Fruit fly (Drosophila melanogaster) whole organism, embryonic: ENCODE data around the gene CG13127.

Experiments used
- Abd-B ChIP-seq: fragments of 200-800 bp; sonication (Bioruptor generic); optimal IDR thresholded peaks from 2 replicates; lab custom pipeline; 2018; ENCODE audit warnings: missing biosample characterization, mild to moderate bottlenecking, missing genetic modification characterization, moderate library complexity
- Aef1 ChIP-seq: fragments of 200-800 bp; sonication (Bioruptor generic); IDR thresholded peaks from 3 replicates; pipeline ENCODE4 v1.3.6; 2022; ENCODE audit warnings: missing biosample characterization, missing genetic modification characterization
- CG11247 ChIP-seq: fragments of 200-800 bp; sonication (Bioruptor generic); IDR thresholded peaks from 2 replicates; pipeline ENCODE4 v1.3.6; 2022; ENCODE audit warnings: missing biosample characterization, missing genetic modification characterization
- CG15011 ChIP-seq: fragments of 200-800 bp; sonication (Bioruptor generic); optimal IDR thresholded peaks from 3 replicates; lab custom pipeline; 2018; ENCODE audit warnings: missing biosample characterization, mild to moderate bottlenecking, missing genetic modification characterization
- CG15514 ChIP-seq: fragments of 200-800 bp; sonication (Bioruptor generic); optimal IDR thresholded peaks from 3 replicates; lab custom pipeline; 2017; ENCODE audit warnings: missing biosample characterization, missing genetic modification characterization, mild to moderate bottlenecking, moderate library complexity, missing genetic modification reagents
- CG16863 ChIP-seq: fragments of 200-800 bp; sonication (Bioruptor generic); optimal IDR thresholded peaks from 3 replicates; lab custom pipeline; 2016; ENCODE audit warnings: missing biosample characterization, missing genetic modification characterization
- CG17802 ChIP-seq: fragments of 200-800 bp; sonication (Bioruptor generic); optimal IDR thresholded peaks from 2 replicates; lab custom pipeline; 2018; ENCODE audit warnings: missing biosample characterization, mild to moderate bottlenecking, missing genetic modification characterization, moderate library complexity
- CG2199 ChIP-seq: fragments of 200-800 bp; sonication (Bioruptor generic); IDR thresholded peaks from 3 replicates; pipeline ENCODE4 v1.3.6; 2022; ENCODE audit warnings: missing biosample characterization, missing genetic modification characterization
- CG31388 ChIP-seq: fragments of 200-800 bp; sonication (Bioruptor generic); optimal IDR thresholded peaks from 2 replicates; lab custom pipeline; 2016; ENCODE audit warnings: missing biosample characterization, missing genetic modification characterization
- CG3163 ChIP-seq: fragments of 200-800 bp; sonication (Bioruptor generic); optimal IDR thresholded peaks from 3 replicates; lab custom pipeline; 2016; ENCODE audit warnings: missing biosample characterization, missing genetic modification characterization
- CG4424 ChIP-seq: fragments of 200-800 bp; sonication (Bioruptor generic); optimal IDR thresholded peaks from 3 replicates; lab custom pipeline; 2016; ENCODE audit warnings: missing biosample characterization, missing genetic modification characterization
- CG4707 ChIP-seq: fragments of 200-800 bp; sonication (Bioruptor generic); optimal IDR thresholded peaks from 2 replicates; lab custom pipeline; 2018; ENCODE audit warnings: missing biosample characterization, mild to moderate bottlenecking, missing genetic modification characterization, moderate library complexity
- CG7963 ChIP-seq: fragments of 200-800 bp; sonication (Bioruptor generic); IDR thresholded peaks from 3 replicates; pipeline ENCODE4 v1.3.6; 2022; ENCODE audit warnings: missing biosample characterization, missing genetic modification characterization; ENCODE audit not compliant: partially characterized antibody
- CG9817 ChIP-seq: fragments of 200-800 bp; sonication (Bioruptor generic); optimal IDR thresholded peaks from 2 replicates; lab custom pipeline; 2018; ENCODE audit warnings: missing biosample characterization, mild to moderate bottlenecking, missing genetic modification characterization, moderate library complexity
- CHES-1-like ChIP-seq: fragments of 200-800 bp; sonication (Bioruptor generic); optimal IDR thresholded peaks from 2 replicates; lab custom pipeline; 2016; ENCODE audit warnings: missing biosample characterization, missing genetic modification characterization
- Dbx ChIP-seq: fragments of 200-800 bp; sonication (Bioruptor generic); IDR thresholded peaks from 3 replicates; pipeline ENCODE4 v1.3.6; 2022; ENCODE audit warnings: missing biosample characterization, missing genetic modification characterization
- Dref ChIP-seq: fragments of 200-800 bp; sonication (Bioruptor generic); IDR thresholded peaks from 2 replicates; pipeline ENCODE4 v1.3.6; 2022; ENCODE audit warnings: missing biosample characterization, missing genetic modification characterization
- Ets65A ChIP-seq: fragments of 200-800 bp; sonication (Bioruptor generic); peaks from one replicate; lab custom pipeline; 2016; ENCODE audit warnings: missing biosample characterization, missing genetic modification characterization
- Ets97D ChIP-seq: fragments of 200-800 bp; sonication (Bioruptor generic); optimal IDR thresholded peaks from 3 replicates; lab custom pipeline; 2016; ENCODE audit warnings: missing biosample characterization, missing genetic modification characterization
- Gsc ChIP-seq: fragments of 200-800 bp; sonication (Bioruptor generic); IDR thresholded peaks from 2 replicates; pipeline ENCODE4 v1.3.6; 2022; ENCODE audit warnings: missing biosample characterization, missing genetic modification characterization
- Gug ChIP-seq: fragments of 200-800 bp; sonication (Bioruptor generic); IDR thresholded peaks from 4 replicates; pipeline ENCODE4 v1.3.6; 2022; ENCODE audit warnings: missing biosample characterization, missing genetic modification characterization
- HLH4C ChIP-seq: fragments of 200-800 bp; sonication (Bioruptor generic); IDR thresholded peaks from 3 replicates; pipeline ENCODE4 v1.3.6; 2022; ENCODE audit warnings: missing biosample characterization, missing genetic modification characterization; ENCODE audit not compliant: partially characterized antibody
- Kr ChIP-seq: fragments of 200-800 bp; sonication (Bioruptor generic); optimal IDR thresholded peaks from 2 replicates; lab custom pipeline; 2017; ENCODE audit warnings: missing biosample characterization, mild to moderate bottlenecking, missing genetic modification characterization
- Max ChIP-seq: fragments of 200-800 bp; sonication (Bioruptor generic); optimal IDR thresholded peaks from 2 replicates; lab custom pipeline; 2016; ENCODE audit warnings: missing biosample characterization, mild to moderate bottlenecking, missing genetic modification characterization
- Med ChIP-seq: fragments of 200-800 bp; sonication (Bioruptor generic); peaks from one replicate; lab custom pipeline; 2016; ENCODE audit warnings: missing biosample characterization, missing genetic modification characterization, mild to moderate bottlenecking, inconsistent platforms, moderate library complexity
- NFAT ChIP-seq: fragments of 200-800 bp; sonication (Bioruptor generic); IDR thresholded peaks from 2 replicates; pipeline ENCODE4 v1.3.6; 2022; ENCODE audit warnings: missing biosample characterization, missing genetic modification characterization
- NK7.1 ChIP-seq: fragments of 200-800 bp; sonication (Bioruptor generic); optimal IDR thresholded peaks from 3 replicates; lab custom pipeline; 2016; ENCODE audit warnings: missing biosample characterization, missing genetic modification characterization
- Nf-YB ChIP-seq: fragments of 200-800 bp; sonication (Bioruptor generic); optimal IDR thresholded peaks from 3 replicates; lab custom pipeline; 2019; ENCODE audit warnings: missing biosample characterization, mild to moderate bottlenecking, missing genetic modification characterization, moderate library complexity
- Opbp ChIP-seq: fragments of 200-800 bp; sonication (Bioruptor generic); IDR thresholded peaks from 3 replicates; pipeline ENCODE4 v1.3.6; 2022; ENCODE audit warnings: missing biosample characterization, missing genetic modification characterization; ENCODE audit not compliant: partially characterized antibody
- Poxn ChIP-seq: fragments of 200-800 bp; sonication (Bioruptor generic); IDR thresholded peaks from 2 replicates; pipeline ENCODE4 v1.3.6; 2022; ENCODE audit warnings: missing biosample characterization, missing genetic modification characterization
- Ravus ChIP-seq: fragments of 200-800 bp; sonication (Bioruptor generic); IDR thresholded peaks from 2 replicates; pipeline ENCODE4 v1.3.6; 2022; ENCODE audit warnings: missing biosample characterization, missing genetic modification characterization
- Sox100B ChIP-seq: fragments of 200-800 bp; sonication (Bioruptor generic); optimal IDR thresholded peaks from 3 replicates; lab custom pipeline; 2018; ENCODE audit warnings: missing biosample characterization, mild to moderate bottlenecking, missing genetic modification characterization
- Vsx1 ChIP-seq: fragments of 200-800 bp; sonication (Bioruptor generic); optimal IDR thresholded peaks from 2 replicates; lab custom pipeline; 2017; ENCODE audit warnings: missing biosample characterization, mild to moderate bottlenecking, missing genetic modification characterization, missing genetic modification reagents
- ac ChIP-seq: fragments of 200-800 bp; sonication (Bioruptor generic); optimal IDR thresholded peaks from 3 replicates; lab custom pipeline; 2017; ENCODE audit warnings: missing biosample characterization, mild to moderate bottlenecking, missing genetic modification characterization
- ci ChIP-seq: fragments of 200-800 bp; sonication (Bioruptor generic); IDR thresholded peaks from 3 replicates; pipeline ENCODE4 v1.3.6; 2022; ENCODE audit warnings: missing biosample characterization, missing genetic modification characterization
- corto ChIP-seq: fragments of 200-800 bp; sonication (Bioruptor generic); optimal IDR thresholded peaks from 2 replicates; lab custom pipeline; 2016; ENCODE audit warnings: missing biosample characterization, mild to moderate bottlenecking, missing genetic modification characterization, moderate library complexity
- croc ChIP-seq: fragments of 200-800 bp; sonication (Bioruptor generic); conservative IDR thresholded peaks from 3 replicates; pipeline ENCODE4 v1.3.6; 2022; ENCODE audit warnings: missing biosample characterization, missing genetic modification characterization
- esg ChIP-seq: fragments of 200-800 bp; sonication (Bioruptor generic); conservative IDR thresholded peaks from 2 replicates; pipeline ENCODE4 v1.3.6; 2022; ENCODE audit warnings: missing biosample characterization, missing genetic modification characterization
- ftz-f1 ChIP-seq: fragments of 200-800 bp; sonication (Bioruptor generic); optimal IDR thresholded peaks from 2 replicates; lab custom pipeline; 2016; ENCODE audit warnings: missing biosample characterization, missing genetic modification characterization
- gsb-n ChIP-seq: fragments of 200-800 bp; sonication (Bioruptor generic); optimal IDR thresholded peaks from 3 replicates; lab custom pipeline; 2018; ENCODE audit warnings: missing biosample characterization, mild to moderate bottlenecking, missing genetic modification characterization
- inv ChIP-seq: fragments of 200-800 bp; sonication (Bioruptor generic); IDR thresholded peaks from 2 replicates; pipeline ENCODE4 v1.3.6; 2022; ENCODE audit warnings: missing biosample characterization, missing genetic modification characterization; ENCODE audit not compliant: partially characterized antibody
- jigr1 ChIP-seq: fragments of 200-800 bp; sonication (Bioruptor generic); IDR thresholded peaks from 3 replicates; pipeline ENCODE4 v1.3.6; 2022; ENCODE audit warnings: missing biosample characterization, missing genetic modification characterization
- lov ChIP-seq, 2 experiments: fragments of 200-800 bp in 1 of 2; fragments of >200 bp in 1 of 2; sonication (Bioruptor generic) in 1 of 2; IDR thresholded peaks in 1 of 2; optimal IDR thresholded peaks in 1 of 2; 2 replicates in 1 of 2; 3 replicates in 1 of 2; pipeline versions ENCODE4 v1.3.6 to Lab custom; 2017 to 2022; ENCODE audit warnings: missing biosample characterization in 1 of 2, missing genetic modification characterization in 1 of 2
- nerfin-2 ChIP-seq: fragments of 200-800 bp; sonication (Bioruptor generic); IDR thresholded peaks from 2 replicates; pipeline ENCODE4 v1.3.6; 2022; ENCODE audit warnings: missing biosample characterization, missing genetic modification characterization; ENCODE audit not compliant: partially characterized antibody
- pan ChIP-seq, 4 experiments: fragments of >200 bp in 3 of 4; fragments of 200-800 bp in 1 of 4; sonication (Bioruptor generic) in 1 of 4; optimal IDR thresholded peaks in 3 of 4; IDR thresholded peaks in 1 of 4; 2 replicates each; pipeline versions ENCODE4 v1.3.6 to Lab custom; 2017 to 2022; ENCODE audit warnings: missing biosample characterization in 2 of 4, missing genetic modification characterization in 2 of 4, mixed read lengths in 1 of 4
- pho ChIP-seq: fragments of 200-800 bp; sonication (Bioruptor generic); optimal IDR thresholded peaks from 2 replicates; lab custom pipeline; 2016; ENCODE audit warnings: missing biosample characterization, missing genetic modification characterization
- sug ChIP-seq: fragments of 200-800 bp; optimal IDR thresholded peaks from 2 replicates; lab custom pipeline; 2019; ENCODE audit warnings: missing biosample characterization, mild to moderate bottlenecking, missing genetic modification characterization, moderate library complexity
- tio ChIP-seq: fragments of 200-800 bp; sonication (Bioruptor generic); optimal IDR thresholded peaks from 2 replicates; lab custom pipeline; 2017; ENCODE audit warnings: missing biosample characterization, missing genetic modification characterization, inconsistent platforms

CG13127 gene

DNA sequence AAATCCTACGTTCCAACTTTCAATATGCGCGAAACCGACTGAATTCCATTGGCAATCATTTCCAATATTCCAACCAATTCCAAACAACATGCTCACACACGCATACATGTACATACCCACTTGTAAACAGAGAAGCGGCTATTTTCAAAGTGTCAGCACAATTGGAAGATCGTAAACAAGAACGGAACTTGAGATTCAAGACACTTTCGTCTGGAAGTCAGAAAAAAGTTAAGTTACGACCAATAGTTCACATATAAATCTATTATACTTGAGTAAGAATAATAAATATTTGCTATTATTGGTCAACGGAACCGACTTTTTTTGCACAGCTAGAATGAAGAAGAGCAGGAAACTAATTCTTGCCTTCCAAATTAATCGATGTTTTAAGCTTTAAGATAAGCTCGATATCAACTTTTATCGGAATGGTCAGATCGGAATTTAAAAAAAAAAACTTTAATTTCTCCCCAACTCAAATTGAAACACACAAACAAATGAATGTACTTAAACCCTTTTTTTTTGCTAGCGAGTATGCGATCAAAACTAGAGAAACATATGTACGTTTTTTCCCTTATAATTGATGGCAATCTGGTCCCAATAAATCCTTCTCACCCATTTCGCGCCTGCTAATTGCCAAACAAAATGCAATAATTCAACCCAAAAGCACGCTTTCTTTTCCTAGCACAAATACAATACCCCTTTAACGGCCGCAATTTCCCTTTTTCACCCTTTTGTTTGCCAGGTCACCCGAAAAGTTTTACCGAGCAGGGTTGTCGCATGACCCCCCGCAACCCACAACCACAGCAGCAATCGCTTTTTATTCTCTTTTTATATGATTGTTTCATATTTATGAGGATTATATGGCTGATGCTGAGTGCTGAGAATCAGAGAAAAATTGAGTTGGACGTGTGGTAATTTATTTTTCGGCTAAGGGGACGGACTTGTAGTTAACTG is 23.8 kb upstream of the CG13127 start, which contains the start of the genes CG31875 and SoYb (continued):
- no peak for TF ChIP-seq CG7963 (GFP tag; lab: Robert Waterston, UW)
- no peak for TF ChIP-seq Ravus (GFP tag; lab: Robert Waterston, UW)
- peak; percentile 9 for TF ChIP-seq Ets97D (GFP tag; lab: Kevin White, UChicago)
- TF ChIP-seq pan (optimal IDR thresholded peaks at IDR 0.05; lab: Kevin White, UChicago) = no peak
- TF ChIP-seq pan (GFP tag; optimal IDR thresholded peaks at IDR 0.05 in 1 of 2, IDR thresholded peaks at IDR 0.05 in 1 of 2) = no peak
- TF ChIP-seq CG3163 (GFP tag; lab: Kevin White, UChicago) = no peak
- no peak for TF ChIP-seq Max (GFP tag; lab: Kevin White, UChicago)
- TF ChIP-seq CG15011 (GFP tag; lab: Kevin White, UChicago) = no peak
- no peak for TF ChIP-seq Gug (GFP tag; lab: Robert Waterston, UW)
- no peak for TF ChIP-seq ci (GFP tag; lab: Robert Waterston, UW)
- no peak for TF ChIP-seq CHES-1-like (GFP tag; lab: Kevin White, UChicago)
- no peak for TF ChIP-seq Poxn (GFP tag; lab: Robert Waterston, UW)
- TF ChIP-seq Dbx (GFP tag; lab: Robert Waterston, UW) = no peak
- no peak for TF ChIP-seq HLH4C (GFP tag; lab: Robert Waterston, UW)
- TF ChIP-seq Ets65A (GFP tag; lab: Kevin White, UChicago) = peak; percentile 87
- TF ChIP-seq NK7.1 = no peak
- no peak for TF ChIP-seq CG16863 (GFP tag; lab: Kevin White, UChicago)
- no peak for TF ChIP-seq nerfin-2 (GFP tag; lab: Robert Waterston, UW)
- peak; percentile 51 for TF ChIP-seq Dref (GFP tag; lab: Robert Waterston, UW)
- TF ChIP-seq CG4707 = no peak
- no peak for TF ChIP-seq tio (GFP tag; lab: Kevin White, UChicago)
- no peak for TF ChIP-seq CG15514
- no peak for TF ChIP-seq Gsc (GFP tag; lab: Robert Waterston, UW)
- no peak for TF ChIP-seq lov (optimal IDR thresholded peaks at IDR 0.05; lab: Kevin White, UChicago)
- TF ChIP-seq lov (GFP tag; IDR thresholded peaks at IDR 0.05; lab: Robert Waterston, UW) = no peak
- TF ChIP-seq Abd-B = no peak
- TF ChIP-seq Med (GFP tag; lab: Kevin White, UChicago) = peak; percentile 13
- TF ChIP-seq ftz-f1 = no peak
- TF ChIP-seq NFAT (GFP tag; lab: Robert Waterston, UW) = no peak
- no peak for TF ChIP-seq pho (GFP tag; lab: Kevin White, UChicago)
- TF ChIP-seq Opbp = no peak
- no peak for TF ChIP-seq Sox100B (GFP tag; lab: Kevin White, UChicago)
- TF ChIP-seq CG17802 (tag; lab: Kevin White, UChicago) = no peak
- TF ChIP-seq Vsx1 = no peak
- TF ChIP-seq croc (GFP tag; lab: Robert Waterston, UW) = no peak
- TF ChIP-seq CG2199 (GFP tag; lab: Robert Waterston, UW) = 0 out of 3 replicates have a peak, but pooled peaks have one; percentile 65
- TF ChIP-seq jigr1 (GFP tag; lab: Robert Waterston, UW) = no peak
- TF ChIP-seq Kr (GFP tag; lab: Kevin White, UChicago) = peak; percentile 39
- no peak for TF ChIP-seq CG9817 (tag; lab: Kevin White, UChicago)
- no peak for TF ChIP-seq sug (tag; lab: Kevin White, UChicago)
- no peak for TF ChIP-seq CG31388 (GFP tag; lab: Kevin White, UChicago)
- TF ChIP-seq inv (GFP tag; lab: Robert Waterston, UW) = no peak
- TF ChIP-seq ac = no peak
- no peak for TF ChIP-seq Nf-YB (GFP tag; lab: Kevin White, UChicago)
- no peak for TF ChIP-seq gsb-n
- peak; percentile 5 for TF ChIP-seq corto
- no peak for TF ChIP-seq CG11247 (GFP tag; lab: Robert Waterston, UW)
- no peak for TF ChIP-seq Aef1 (GFP tag; lab: Robert Waterston, UW)
- no peak for TF ChIP-seq CG4424 (GFP tag; lab: Kevin White, UChicago)
- TF ChIP-seq esg (GFP tag; lab: Robert Waterston, UW) = no peak
